Worm (Caenorhabditis elegans): Measurements from ENCODE around the gene sri-66.

- no peak for TF ChIP-seq flt-1 (GFP tag; IDR thresholded peaks at IDR 0.05)
- no peak for TF ChIP-seq tab-1 (GFP tag; IDR thresholded peaks at IDR 0.05)
- no peak for TF ChIP-seq med-1 (GFP tag; optimal IDR thresholded peaks at IDR 0.05; ENCODE audit: insufficient read depth)
- no peak for TF ChIP-seq T22C8.4 (GFP tag; IDR thresholded peaks at IDR 0.05)
- TF ChIP-seq cog-1 (tag; optimal IDR thresholded peaks at IDR 0.05), result no peak
- TF ChIP-seq ztf-23 (GFP tag; IDR thresholded peaks at IDR 0.05), result no peak
- TF ChIP-seq ztf-29 (GFP tag; IDR thresholded peaks at IDR 0.05), result no peak
- TF ChIP-seq ref-1 (GFP tag; conservative IDR thresholded peaks at IDR 0.05), result no peak
- TF ChIP-seq klf-2 (GFP tag; conservative IDR thresholded peaks at IDR 0.05), result no peak
Measured at ce11 chrV:17104527-17104926, 44.4 kb downstream of the sri-66 start, which contains the start of gene nhr-248.

Measured in whole organism, midembryonic.